Fruit fly (Drosophila melanogaster) whole organism, prepupa: Measurements from ENCODE around the gene BTBD9.

Experiments used
- CG10631 ChIP-seq: fragments of 200-800 bp; sonication (Bioruptor generic); optimal IDR thresholded peaks from 2 replicates; lab custom pipeline; 2016; ENCODE audit warnings: missing biosample characterization, missing genetic modification characterization
- CG10669 ChIP-seq: fragments of 200-800 bp; sonication (Bioruptor generic); optimal IDR thresholded peaks from 3 replicates; lab custom pipeline; 2018; ENCODE audit warnings: missing biosample characterization, mild to moderate bottlenecking, missing genetic modification characterization, moderate library complexity
- CG15336 ChIP-seq: fragments of 200-800 bp; sonication (Bioruptor generic); IDR thresholded peaks from 2 replicates; pipeline ENCODE4 v1.3.6; 2022; ENCODE audit warnings: missing biosample characterization, missing genetic modification characterization
- CG1621 ChIP-seq: fragments of 200-800 bp; sonication (Bioruptor generic); optimal IDR thresholded peaks from 3 replicates; lab custom pipeline; 2018; ENCODE audit warnings: missing biosample characterization, mild to moderate bottlenecking, missing genetic modification characterization
- CG3032 ChIP-seq: fragments of 200-800 bp; optimal IDR thresholded peaks from 2 replicates; lab custom pipeline; 2019; ENCODE audit warnings: missing biosample characterization, mild to moderate bottlenecking, missing genetic modification characterization, moderate library complexity
- CG31627 ChIP-seq: fragments of 200-800 bp; sonication (Bioruptor generic); optimal IDR thresholded peaks from 3 replicates; lab custom pipeline; 2016; ENCODE audit warnings: missing biosample characterization, missing genetic modification characterization
- CG32006 ChIP-seq: fragments of 200-800 bp; sonication (Bioruptor generic); optimal IDR thresholded peaks from 3 replicates; lab custom pipeline; 2017; ENCODE audit warnings: missing biosample characterization, mild to moderate bottlenecking, missing genetic modification characterization
- CG3919 ChIP-seq: fragments of 200-800 bp; sonication (Bioruptor generic); optimal IDR thresholded peaks from 3 replicates; lab custom pipeline; 2016; ENCODE audit warnings: missing biosample characterization, missing genetic modification characterization
- CG4318 ChIP-seq: fragments of 200-800 bp; sonication (Bioruptor generic); optimal IDR thresholded peaks from 3 replicates; lab custom pipeline; 2017; ENCODE audit warnings: missing biosample characterization, mild to moderate bottlenecking, missing genetic modification characterization
- CG6163 ChIP-seq: fragments of 200-800 bp; sonication (Bioruptor generic); IDR thresholded peaks from 3 replicates; pipeline ENCODE4 v1.3.6; 2022; ENCODE audit warnings: missing biosample characterization, missing genetic modification characterization
- CG6276 ChIP-seq: fragments of 200-800 bp; sonication (Bioruptor generic); optimal IDR thresholded peaks from 2 replicates; lab custom pipeline; 2017; ENCODE audit warnings: missing biosample characterization, mild to moderate bottlenecking, missing genetic modification characterization
- CG6808 ChIP-seq: fragments of 200-800 bp; sonication (Bioruptor generic); optimal IDR thresholded peaks from 3 replicates; lab custom pipeline; 2017; ENCODE audit warnings: missing biosample characterization, missing genetic modification characterization, mild to moderate bottlenecking, moderate library complexity, missing genetic modification reagents
- CG6854 ChIP-seq: fragments of 200-800 bp; sonication (Bioruptor generic); optimal IDR thresholded peaks from 2 replicates; lab custom pipeline; 2017; ENCODE audit warnings: missing biosample characterization, mild to moderate bottlenecking, missing genetic modification characterization
- CG7368 ChIP-seq: fragments of 200-800 bp; sonication (Bioruptor generic); optimal IDR thresholded peaks from 3 replicates; lab custom pipeline; 2016; ENCODE audit warnings: missing biosample characterization, missing genetic modification characterization
- CG8119 ChIP-seq: fragments of 200-800 bp; sonication (Bioruptor generic); IDR thresholded peaks from 3 replicates; pipeline ENCODE4 v1.3.6; 2022; ENCODE audit warnings: missing biosample characterization, missing genetic modification characterization
- CG8319 ChIP-seq: fragments of 200-800 bp; sonication (Bioruptor generic); optimal IDR thresholded peaks from 3 replicates; lab custom pipeline; 2016; ENCODE audit warnings: missing biosample characterization, missing genetic modification characterization
- CG8632 ChIP-seq: fragments of 200-800 bp; sonication (Bioruptor generic); optimal IDR thresholded peaks from 3 replicates; lab custom pipeline; 2016; ENCODE audit warnings: missing biosample characterization, missing genetic modification characterization
- Eip75B ChIP-seq: fragments of 200-800 bp; sonication (Bioruptor generic); optimal IDR thresholded peaks from 3 replicates; lab custom pipeline; 2016; ENCODE audit warnings: missing biosample characterization, missing genetic modification characterization
- Ets21C ChIP-seq: fragments of 200-800 bp; sonication (Bioruptor generic); optimal IDR thresholded peaks from 3 replicates; lab custom pipeline; 2016; ENCODE audit warnings: missing biosample characterization, missing genetic modification characterization
- Ets96B ChIP-seq: fragments of 200-800 bp; optimal IDR thresholded peaks from 2 replicates; lab custom pipeline; 2019; ENCODE audit warnings: missing biosample characterization, mild to moderate bottlenecking, missing genetic modification characterization, moderate library complexity
- Gug ChIP-seq: fragments of 200-800 bp; sonication (Bioruptor generic); IDR thresholded peaks from 2 replicates; pipeline ENCODE4 v1.3.6; 2022; ENCODE audit warnings: missing biosample characterization, missing genetic modification characterization
- Hr38 ChIP-seq: sonication (Bioruptor generic); optimal IDR thresholded peaks from 2 replicates; lab custom pipeline; 2016; ENCODE audit warnings: missing biosample characterization, missing genetic modification characterization
- Hr39 ChIP-seq: fragments of 200-800 bp; sonication (Bioruptor generic); optimal IDR thresholded peaks from 2 replicates; lab custom pipeline; 2016; ENCODE audit warnings: missing biosample characterization, missing genetic modification characterization
- Lpt ChIP-seq: fragments of 200-800 bp; sonication (Bioruptor generic); optimal IDR thresholded peaks from 3 replicates; lab custom pipeline; 2016; ENCODE audit warnings: missing biosample characterization, missing genetic modification characterization
- Met ChIP-seq: fragments of 200-800 bp; sonication (Bioruptor generic); optimal IDR thresholded peaks from 3 replicates; lab custom pipeline; 2016; ENCODE audit warnings: missing biosample characterization, missing genetic modification characterization
- Sox15 ChIP-seq: fragments of 200-800 bp; sonication (Bioruptor generic); optimal IDR thresholded peaks from 3 replicates; lab custom pipeline; 2016; ENCODE audit warnings: missing biosample characterization, missing genetic modification characterization
- dsx ChIP-seq: fragments of 200-800 bp; optimal IDR thresholded peaks from 3 replicates; lab custom pipeline; 2019; ENCODE audit warnings: missing biosample characterization, mild to moderate bottlenecking, missing genetic modification characterization, moderate library complexity; ENCODE audit not compliant: poor library complexity, severe bottlenecking
- eg ChIP-seq: fragments of 200-800 bp; sonication (Bioruptor generic); IDR thresholded peaks from 3 replicates; pipeline ENCODE4 v1.3.6; 2022; ENCODE audit warnings: missing biosample characterization, missing genetic modification characterization
- esn ChIP-seq: fragments of 200-800 bp; sonication (Bioruptor generic); optimal IDR thresholded peaks from 2 replicates; lab custom pipeline; 2016; ENCODE audit warnings: missing biosample characterization, mild to moderate bottlenecking, missing genetic modification characterization, moderate library complexity
- fd85E ChIP-seq: fragments of 200-800 bp; sonication (Bioruptor generic); optimal IDR thresholded peaks from 3 replicates; lab custom pipeline; 2016; ENCODE audit warnings: missing biosample characterization, missing genetic modification characterization
- fkh ChIP-seq: fragments of 200-800 bp; sonication (Bioruptor generic); optimal IDR thresholded peaks from 3 replicates; lab custom pipeline; 2017; ENCODE audit warnings: missing biosample characterization, mild to moderate bottlenecking, missing genetic modification characterization, moderate library complexity
- lz ChIP-seq: fragments of 200-800 bp; sonication (Bioruptor generic); optimal IDR thresholded peaks from 3 replicates; lab custom pipeline; 2016; ENCODE audit warnings: missing biosample characterization, missing genetic modification characterization
- net ChIP-seq: fragments of 200-800 bp; sonication (Bioruptor generic); optimal IDR thresholded peaks from 3 replicates; lab custom pipeline; 2016; ENCODE audit warnings: missing biosample characterization, missing genetic modification characterization
- salr ChIP-seq, 2 experiments: fragments of 200-800 bp; sonication (Bioruptor generic); optimal IDR thresholded peaks; 3 replicates each; lab custom pipeline; 2016 to 2018; ENCODE audit warnings: missing biosample characterization in 2 of 2, missing genetic modification characterization in 2 of 2, mild to moderate bottlenecking in 1 of 2
- ss ChIP-seq, 2 experiments: fragments of 200-800 bp; sonication (Bioruptor generic); optimal IDR thresholded peaks; 2 replicates in 1 of 2; 3 replicates in 1 of 2; lab custom pipeline; 2017 to 2018; ENCODE audit warnings: mild to moderate bottlenecking in 2 of 2, missing biosample characterization in 2 of 2, missing genetic modification characterization in 2 of 2, moderate library complexity in 1 of 2
- vri ChIP-seq: fragments of 200-800 bp; sonication (Bioruptor generic); optimal IDR thresholded peaks from 3 replicates; lab custom pipeline; 2016; ENCODE audit warnings: missing biosample characterization, mild to moderate bottlenecking, missing genetic modification characterization

Gene BTBD9

dm6 chrX:10789279-10789678, 20.9 kb downstream of the BTBD9 start:
- no peak for TF ChIP-seq CG3919 (GFP tag; lab: Kevin White, UChicago)
- TF ChIP-seq CG15336, result no peak
- no peak for TF ChIP-seq CG31627 (GFP tag; lab: Kevin White, UChicago)
- TF ChIP-seq CG3032 (tag; lab: Kevin White, UChicago), result no peak
- TF ChIP-seq CG6854, result no peak
- TF ChIP-seq Met (GFP tag; lab: Kevin White, UChicago), result no peak
- no peak for TF ChIP-seq CG32006 (GFP tag; lab: Kevin White, UChicago)
- TF ChIP-seq esn, result no peak
- no peak for TF ChIP-seq ss (GFP tag; optimal IDR thresholded peaks at IDR 0.05; lab: Kevin White, UChicago)
- no peak for TF ChIP-seq CG6163
- no peak for TF ChIP-seq CG6276 (GFP tag; lab: Kevin White, UChicago)
- TF ChIP-seq CG8319 (GFP tag; lab: Kevin White, UChicago), result no peak
- no peak for TF ChIP-seq CG8632
- TF ChIP-seq salr (GFP tag; optimal IDR thresholded peaks at IDR 0.05; lab: Kevin White, UChicago), result no peak
- no peak for TF ChIP-seq CG7368
- TF ChIP-seq Eip75B (GFP tag; lab: Kevin White, UChicago), result no peak
- no peak for TF ChIP-seq Hr38
- TF ChIP-seq net (GFP tag; lab: Kevin White, UChicago), result no peak
- no peak for TF ChIP-seq Gug (GFP tag; lab: Robert Waterston, UW)

- no peak for TF ChIP-seq vri (GFP tag; lab: Kevin White, UChicago)
- TF ChIP-seq dsx, result no peak
- no peak for TF ChIP-seq fkh
- no peak for TF ChIP-seq CG3032 (tag; lab: Kevin White, UChicago)
- TF ChIP-seq CG4318 (GFP tag; lab: Kevin White, UChicago), result no peak
- no peak for TF ChIP-seq Sox15 (GFP tag; lab: Kevin White, UChicago)
- TF ChIP-seq Hr38, result no peak
- TF ChIP-seq CG3919 (GFP tag; lab: Kevin White, UChicago), result no peak
- TF ChIP-seq CG8119, result no peak
- no peak for TF ChIP-seq Ets21C
- no peak for TF ChIP-seq esn
- no peak for TF ChIP-seq CG6854
Measured at dm6 chrX:10801033-10801432, 32.7 kb downstream of the BTBD9 start.

- no peak for TF ChIP-seq CG6808 (GFP tag; lab: Kevin White, UChicago)
- TF ChIP-seq CG1621 (tag; lab: Kevin White, UChicago), result peak; percentile 11
- TF ChIP-seq CG6163, result 0 out of 3 replicates have a peak, but pooled peaks have one; percentile 8
- TF ChIP-seq Ets96B, result no peak
- no peak for TF ChIP-seq Gug (GFP tag; lab: Robert Waterston, UW)
- no peak for TF ChIP-seq CG8319 (GFP tag; lab: Kevin White, UChicago)
- peak; percentile 32 for TF ChIP-seq Lpt (GFP tag; lab: Kevin White, UChicago)
- peak; percentile 6; the same call in 2 of the 3 replicates for TF ChIP-seq eg (GFP tag; lab: Robert Waterston, UW)
- no peak for TF ChIP-seq fd85E
- no peak for TF ChIP-seq Hr39 (GFP tag; lab: Kevin White, UChicago)
- no peak for TF ChIP-seq CG32006 (GFP tag; lab: Kevin White, UChicago)
- TF ChIP-seq dsx, result peak; percentile 29
- no peak for TF ChIP-seq lz (GFP tag; lab: Kevin White, UChicago)
- no peak for TF ChIP-seq CG10669 (GFP tag; lab: Kevin White, UChicago)
- no peak for TF ChIP-seq CG10631 (GFP tag; lab: Kevin White, UChicago)
- TF ChIP-seq CG3032 (tag; lab: Kevin White, UChicago), result no peak
Measured at dm6 chrX:10801827-10802456, 33.6 kb downstream of the BTBD9 start.
